Worm (Caenorhabditis elegans) whole organism, late embryonic: ENCODE results near the gene srbc-7.

Experiments used
- K09A11.1 ChIP-seq: sonication (generic microtip); optimal IDR thresholded peaks from 2 replicates; lab custom pipeline; 2017; ENCODE audit warnings: antibody characterized with exemption, mild to moderate bottlenecking, missing genetic modification characterization, missing compliant biosample characterization; ENCODE audit not compliant: insufficient read depth
- nhr-11 ChIP-seq: fragments of 150-350 bp; optimal IDR thresholded peaks from 2 replicates; lab custom pipeline; 2014; ENCODE audit warnings: missing biosample characterization, missing genetic modification characterization
- sdc-2 ChIP-seq: sonication (generic microtip); optimal IDR thresholded peaks from 2 replicates; lab custom pipeline; 2016; ENCODE audit warnings: missing genotype, missing genetic modification characterization, missing compliant biosample characterization

DNA sequence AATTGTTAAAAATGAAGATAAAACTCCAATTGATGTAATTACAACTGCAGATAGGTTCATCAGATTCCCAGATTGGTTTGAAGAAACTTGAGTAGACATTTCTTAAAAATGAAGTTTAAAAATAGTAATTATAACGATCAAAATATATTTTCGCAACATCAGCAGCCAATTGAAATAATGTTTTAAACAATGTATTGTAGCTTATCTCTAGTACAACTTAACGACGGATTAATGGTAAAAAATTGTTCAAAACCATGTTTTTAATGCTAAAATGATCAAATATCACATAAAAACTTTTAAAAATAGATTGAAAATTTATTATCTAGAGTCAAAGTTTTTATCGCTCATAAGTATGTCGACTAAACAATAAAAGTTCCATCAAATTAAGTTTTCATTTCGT is 7.8 kb upstream of the srbc-7 start, which contains the start of gene srbc-11:
- TF ChIP-seq sdc-2 (tag; lab: Kevin White, UChicago) (no peak), nhr-11 (no peak), K09A11.1 (tag; lab: Kevin White, UChicago) (no peak)
